Worm (Caenorhabditis elegans) whole organism, late embryonic: ENCODE measurements around the gene lips-9.

Experiments
- ama-1 ChIP-seq: fragments of 150-350 bp; optimal IDR thresholded peaks from 2 replicates; lab custom pipeline; 2014
- eyg-1 ChIP-seq: sonication (generic microtip); optimal IDR thresholded peaks from 2 replicates; lab custom pipeline; 2016; ENCODE audit warnings: missing genotype, missing genetic modification characterization, missing compliant biosample characterization
- hlh-6 ChIP-seq: sonication (generic microtip); optimal IDR thresholded peaks from 2 replicates; lab custom pipeline; 2016; ENCODE audit warnings: missing genotype, missing genetic modification characterization, missing compliant biosample characterization
- unc-86 ChIP-seq: sonication (generic microtip); optimal IDR thresholded peaks from 2 replicates; lab custom pipeline; 2016; ENCODE audit warnings: missing genetic modification characterization, missing compliant biosample characterization

- TF ChIP-seq ama-1 (lab: Kevin White, UChicago) (no peak), unc-86 (tag; lab: Kevin White, UChicago) (no peak), eyg-1 (tag; lab: Kevin White, UChicago) (no peak), hlh-6 (no peak)
Observed at ce11 chrII:12961743-12962142, 26.6 kb upstream of the lips-9 start.
